Fruit fly (Drosophila melanogaster) whole organism, wandering third instar larva: Measurements from ENCODE around the gene Pli.

Experiments used
- lola ChIP-seq: fragments of >200 bp; optimal IDR thresholded peaks from 2 replicates; lab custom pipeline; 2017; ENCODE audit warnings: missing biosample characterization, missing genetic modification characterization
- pan ChIP-seq: fragments of >200 bp; optimal IDR thresholded peaks from 2 replicates; lab custom pipeline; 2017

DNA sequence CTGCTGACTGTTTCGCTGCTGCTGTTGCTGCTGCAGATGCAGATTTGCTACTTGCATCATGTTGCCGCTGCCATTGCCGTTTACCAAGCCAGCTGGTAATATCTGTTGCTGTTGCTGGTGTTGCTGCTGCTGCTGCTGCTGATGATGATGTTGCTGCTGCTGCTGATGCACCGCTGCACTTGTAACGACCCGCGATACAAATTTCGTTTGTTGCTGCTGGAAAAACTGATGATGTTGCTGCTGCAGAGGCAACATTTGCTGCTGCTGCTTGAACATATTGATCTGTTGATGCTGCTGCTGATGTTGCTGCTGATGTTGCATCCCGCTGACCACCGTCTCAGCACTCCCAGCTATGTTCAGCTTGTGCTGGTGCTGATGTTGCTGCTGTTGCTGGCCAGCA is 30.5 kb upstream of the Pli start:
- no peak for TF ChIP-seq pan (lab: Kevin White, UChicago)
- no peak for TF ChIP-seq lola (GFP tag; lab: Kevin White, UChicago)
